Worm (Caenorhabditis elegans) whole organism, L1 larva: ENCODE results near the gene R151.10.
A peak's percentile ranks its signal among the peaks of the same experiment; 100 is the strongest.

Source experiments
- C04F5.9 ChIP-seq: sonication (generic microtip); optimal IDR thresholded peaks from 2 replicates; lab custom pipeline; 2016; ENCODE audit warnings: missing genetic modification characterization, missing compliant biosample characterization
- C16A3.4 ChIP-seq: fragments of 150-350 bp; optimal IDR thresholded peaks from 2 replicates; lab custom pipeline; 2014; ENCODE audit warnings: missing biosample characterization, missing genetic modification characterization
- F16B12.6 ChIP-seq: fragments of 150-350 bp; optimal IDR thresholded peaks from 2 replicates; lab custom pipeline; 2014; ENCODE audit warnings: missing biosample characterization, missing genetic modification characterization
- ama-1 ChIP-seq: fragments of 150-350 bp; optimal IDR thresholded peaks from 2 replicates; lab custom pipeline; 2014
- blmp-1 ChIP-seq: fragments of 150-350 bp; optimal IDR thresholded peaks from 2 replicates; lab custom pipeline; 2014; ENCODE audit warnings: missing biosample characterization, missing genetic modification characterization
- ceh-8 ChIP-seq: fragments of 200-800 bp; sonication (Bioruptor generic); optimal IDR thresholded peaks from 2 replicates; lab custom pipeline; 2018; ENCODE audit warnings: mild to moderate bottlenecking, missing genetic modification characterization, moderate library complexity, missing compliant biosample characterization
- efl-1 ChIP-seq, 4 experiments: fragments of 150-350 bp; optimal IDR thresholded peaks in 3 of 4; peaks in 1 of 4; 1 replicate in 1 of 4; 2 replicates in 3 of 4; lab custom pipeline; 2014; ENCODE audit warnings: missing biosample characterization in 2 of 4, missing genetic modification characterization in 2 of 4, missing genetic modification reagents in 2 of 4
- egl-13 ChIP-seq: sonication (generic microtip); optimal IDR thresholded peaks from 2 replicates; lab custom pipeline; 2016; ENCODE audit warnings: missing genotype, missing genetic modification reagents, missing genetic modification characterization, missing compliant biosample characterization
- egl-27 ChIP-seq, 2 experiments: fragments of 150-350 bp in 1 of 2; sonication (generic microtip); optimal IDR thresholded peaks; 3 replicates each; lab custom pipeline; 2017 to 2018; ENCODE audit warnings: missing biosample characterization in 2 of 2, missing genetic modification characterization in 2 of 2, missing genetic modification reagents in 2 of 2
- elt-3 ChIP-seq, 6 experiments: fragments of 150-350 bp in 1 of 6; sonication (generic microtip); optimal IDR thresholded peaks; 2 replicates each; lab custom pipeline; 2017 to 2018; ENCODE audit warnings: missing biosample characterization in 6 of 6, missing genetic modification characterization in 6 of 6, inconsistent platforms in 1 of 6
- fkh-4 ChIP-seq: sonication (generic microtip); optimal IDR thresholded peaks from 2 replicates; lab custom pipeline; 2016; ENCODE audit warnings: missing compliant biosample characterization, missing genetic modification characterization, borderline replicate concordance
- fkh-8 ChIP-seq: sonication (generic microtip); optimal IDR thresholded peaks from 2 replicates; lab custom pipeline; 2016; ENCODE audit warnings: mild to moderate bottlenecking, missing genetic modification characterization, missing compliant biosample characterization
- hpl-2 ChIP-seq: fragments of 150-350 bp; optimal IDR thresholded peaks from 2 replicates; lab custom pipeline; 2014; ENCODE audit warnings: missing biosample characterization, missing genetic modification reagents, missing genetic modification characterization
- irx-1 ChIP-seq: sonication (generic microtip); optimal IDR thresholded peaks from 2 replicates; lab custom pipeline; 2016; ENCODE audit warnings: missing genetic modification characterization, missing compliant biosample characterization
- isw-1 ChIP-seq: fragments of 200-800 bp; sonication (Bioruptor generic); IDR thresholded peaks from 2 replicates; pipeline ENCODE4 v1.3.6; 2022; ENCODE audit warnings: missing genetic modification characterization, missing compliant biosample characterization
- lin-13 ChIP-seq: fragments of 150-350 bp; optimal IDR thresholded peaks from 2 replicates; lab custom pipeline; 2014; ENCODE audit warnings: missing biosample characterization, missing genetic modification reagents, missing genetic modification characterization
- lin-15B ChIP-seq: fragments of 150-350 bp; sonication (generic microtip); optimal IDR thresholded peaks from 3 replicates; lab custom pipeline; 2014; ENCODE audit warnings: missing biosample characterization, missing genetic modification characterization
- lir-3 ChIP-seq: sonication (generic microtip); optimal IDR thresholded peaks from 2 replicates; lab custom pipeline; 2016; ENCODE audit warnings: mild to moderate bottlenecking, missing genetic modification characterization, moderate library complexity, missing compliant biosample characterization; ENCODE audit not compliant: poor library complexity
- lsy-2 ChIP-seq, 2 experiments: fragments of 150-350 bp; optimal IDR thresholded peaks; 2 replicates each; lab custom pipeline; 2014; ENCODE audit warnings: missing biosample characterization in 2 of 2, missing genetic modification characterization in 2 of 2
- mab-9 ChIP-seq: fragments of 200-800 bp; sonication (Bioruptor generic); IDR thresholded peaks from 2 replicates; pipeline ENCODE4 v1.3.6; 2022; ENCODE audit warnings: missing genetic modification reagents, missing genetic modification characterization, missing compliant biosample characterization
- nhr-11 ChIP-seq: fragments of 150-350 bp; optimal IDR thresholded peaks from 2 replicates; lab custom pipeline; 2014; ENCODE audit warnings: missing biosample characterization, missing genetic modification characterization
- nhr-20 ChIP-seq: sonication (generic microtip); optimal IDR thresholded peaks from 2 replicates; lab custom pipeline; 2016; ENCODE audit warnings: mild to moderate bottlenecking, missing genetic modification characterization, missing compliant biosample characterization
- nhr-47 ChIP-seq: sonication (generic microtip); optimal IDR thresholded peaks from 2 replicates; lab custom pipeline; 2016; ENCODE audit warnings: mild to moderate bottlenecking, missing genetic modification characterization, moderate library complexity, missing compliant biosample characterization
- nhr-76 ChIP-seq: sonication (generic microtip); optimal IDR thresholded peaks from 2 replicates; lab custom pipeline; 2017; ENCODE audit warnings: missing biosample characterization, missing genetic modification characterization
- nhr-84 ChIP-seq: sonication (generic microtip); optimal IDR thresholded peaks from 2 replicates; lab custom pipeline; 2017; ENCODE audit warnings: missing biosample characterization, missing genetic modification characterization
- nhr-90 ChIP-seq: sonication (generic microtip); optimal IDR thresholded peaks from 2 replicates; lab custom pipeline; 2016; ENCODE audit warnings: mild to moderate bottlenecking, missing genetic modification characterization, missing compliant biosample characterization; ENCODE audit not compliant: poor library complexity
- pax-3 ChIP-seq: fragments of 200-800 bp; sonication (Bioruptor generic); optimal IDR thresholded peaks from 2 replicates; lab custom pipeline; 2018; ENCODE audit warnings: mild to moderate bottlenecking, missing genetic modification characterization, moderate library complexity, missing compliant biosample characterization
- snu-23 ChIP-seq: sonication (generic microtip); optimal IDR thresholded peaks from 2 replicates; lab custom pipeline; 2016; ENCODE audit warnings: missing genetic modification characterization, missing compliant biosample characterization
- swsn-7 ChIP-seq: sonication (generic microtip); optimal IDR thresholded peaks from 2 replicates; lab custom pipeline; 2016; ENCODE audit warnings: missing genetic modification characterization, missing compliant biosample characterization
- tbx-2 ChIP-seq: sonication (generic microtip); optimal IDR thresholded peaks from 2 replicates; lab custom pipeline; 2016; ENCODE audit warnings: missing genetic modification characterization, missing compliant biosample characterization
- unc-30 ChIP-seq: sonication (generic microtip); optimal IDR thresholded peaks from 2 replicates; lab custom pipeline; 2017; ENCODE audit warnings: missing biosample characterization, missing genetic modification characterization
- unc-86 ChIP-seq: sonication (generic microtip); optimal IDR thresholded peaks from 2 replicates; lab custom pipeline; 2016; ENCODE audit warnings: missing genetic modification characterization, missing compliant biosample characterization
- xbp-1 ChIP-seq: sonication (generic microtip); optimal IDR thresholded peaks from 2 replicates; lab custom pipeline; 2016; ENCODE audit warnings: missing genetic modification characterization, missing compliant biosample characterization
- ztf-4 ChIP-seq: fragments of 150-350 bp; optimal IDR thresholded peaks from 2 replicates; lab custom pipeline; 2014; ENCODE audit warnings: missing biosample characterization, missing genetic modification characterization

R151.10 gene

ce11 chrIII:7181822-7182221, 48.9 kb downstream of the R151.10 start, which contains the start of gene epg-4 (continued):
- TF ChIP-seq egl-27 (tag; optimal IDR thresholded peaks at IDR 0.05; lab: Kevin White, UChicago) = no peak
- no peak for TF ChIP-seq ama-1 (lab: Kevin White, UChicago)
- TF ChIP-seq fkh-4 (tag; lab: Kevin White, UChicago) = no peak
- TF ChIP-seq nhr-47 (tag; lab: Kevin White, UChicago) = no peak
- no peak for TF ChIP-seq mab-9
- TF ChIP-seq ceh-8 (GFP tag; lab: Kevin White, UChicago) = no peak
- TF ChIP-seq fkh-8 = no peak
- TF ChIP-seq irx-1 = no peak
- TF ChIP-seq nhr-11 = no peak
- TF ChIP-seq swsn-7 (tag; lab: Kevin White, UChicago) = no peak
- TF ChIP-seq lin-15B (tag; lab: Kevin White, UChicago) = no peak
- TF ChIP-seq egl-13 (tag; lab: Kevin White, UChicago) = no peak
- TF ChIP-seq lir-3 (tag; lab: Kevin White, UChicago) = no peak
- TF ChIP-seq nhr-20 = peak; percentile 15
- TF ChIP-seq unc-86 = no peak
- TF ChIP-seq F16B12.6 (tag; lab: Kevin White, UChicago) = no peak
- TF ChIP-seq nhr-84 (tag; lab: Kevin White, UChicago) = no peak
- no peak for TF ChIP-seq unc-30 (tag; lab: Kevin White, UChicago)
- peak; percentile 36 for TF ChIP-seq snu-23 (GFP tag; lab: Kevin White, UChicago)
- TF ChIP-seq pax-3 (tag; lab: Kevin White, UChicago) = no peak
- no peak for TF ChIP-seq xbp-1
- TF ChIP-seq ztf-4 = no peak
- TF ChIP-seq blmp-1 (tag; lab: Kevin White, UChicago) = peak; percentile 33
- TF ChIP-seq tbx-2 (tag; lab: Kevin White, UChicago) = no peak
- TF ChIP-seq C16A3.4 (tag; lab: Kevin White, UChicago) = peak; percentile 50
- TF ChIP-seq nhr-76 (tag; lab: Kevin White, UChicago) = no peak
- no peak for TF ChIP-seq C04F5.9 (tag; lab: Kevin White, UChicago)
- peak; percentile 19 to 57 for TF ChIP-seq efl-1 (optimal IDR thresholded peaks at IDR 0.05; lab: Kevin White, UChicago)
- TF ChIP-seq efl-1 (GFP tag; optimal IDR thresholded peaks at IDR 0.05 in 1 of 2; lab: Kevin White, UChicago) = peak; percentile 45 to 93
- TF ChIP-seq isw-1 (GFP tag; lab: Robert Waterston, UW) = no peak; the same call in 1 of the 2 replicates
- no peak for TF ChIP-seq lin-13 (GFP tag; lab: Kevin White, UChicago)
- peak in 1 of 6 experiments; percentile 13 for TF ChIP-seq elt-3 (tag; optimal IDR thresholded peaks at IDR 0.05; lab: Kevin White, UChicago)

DNA sequence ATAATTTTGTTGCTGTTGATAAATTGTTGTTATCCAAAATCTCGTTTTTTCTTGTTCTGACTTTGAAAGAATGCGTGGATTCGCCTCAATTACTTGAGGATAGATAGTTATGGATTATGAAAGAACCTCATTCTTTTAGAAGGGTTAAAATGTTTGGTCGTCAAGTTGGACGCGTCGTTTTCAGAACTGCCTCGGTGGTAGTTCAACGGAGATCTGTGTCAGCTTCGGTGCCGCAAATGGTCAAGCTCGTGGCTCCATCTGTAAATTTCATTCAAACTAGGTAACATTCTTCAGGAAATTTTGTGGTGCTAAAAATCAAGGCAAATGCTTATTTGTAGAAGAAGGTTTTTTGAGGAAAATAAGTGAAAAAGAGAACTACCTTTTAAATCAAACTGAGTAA, 50.1 kb downstream of the R151.10 start, which contains the start of gene ndab-2:
TSS of gene ndab-2 (plus strand) at position 140 of the 400 bp plus-strand sequence.
- peak; percentile 18 for TF ChIP-seq nhr-47 (tag; lab: Kevin White, UChicago)
- TF ChIP-seq ama-1 (lab: Kevin White, UChicago) = peak; percentile 41
- TF ChIP-seq lsy-2 (tag; optimal IDR thresholded peaks at IDR 0.05; lab: Kevin White, UChicago) = peak in 1 of 2 experiments; percentile 28
- TF ChIP-seq hpl-2 = no peak
- peak; percentile 5 for TF ChIP-seq nhr-90
